Worm (Caenorhabditis elegans) whole organism, young adult: ENCODE data around the gene str-177.

ENCODE experiments used
- F23B12.7 ChIP-seq: sonication (generic microtip); optimal IDR thresholded peaks from 2 replicates; lab custom pipeline; 2017; ENCODE audit warnings: missing genetic modification characterization, mild to moderate bottlenecking, missing compliant biosample characterization, antibody characterized with exemption, moderate library complexity; ENCODE audit not compliant: insufficient read depth
- Y67H2A.10 ChIP-seq: fragments of 200-800 bp; sonication (Bioruptor generic); conservative IDR thresholded peaks from 2 replicates; pipeline ENCODE4 v1.3.6; 2022; ENCODE audit warnings: missing genetic modification reagents, missing genetic modification characterization, missing compliant biosample characterization
- hmg-1.2 ChIP-seq: fragments of 200-800 bp; sonication (Bioruptor generic); IDR thresholded peaks from 2 replicates; pipeline ENCODE4 v1.3.6; 2022; ENCODE audit warnings: missing genetic modification reagents, missing genetic modification characterization, missing compliant biosample characterization
- let-526 ChIP-seq: fragments of 200-800 bp; sonication (Bioruptor generic); IDR thresholded peaks from 2 replicates; pipeline ENCODE4 v1.3.6; 2022; ENCODE audit warnings: missing genetic modification reagents, missing genetic modification characterization, missing compliant biosample characterization
- lin-40 ChIP-seq: sonication (generic microtip); optimal IDR thresholded peaks from 2 replicates; lab custom pipeline; 2016; ENCODE audit warnings: missing genetic modification characterization, mild to moderate bottlenecking, missing compliant biosample characterization, missing genotype, missing genetic modification reagents
- lir-1 ChIP-seq: fragments of 200-800 bp; sonication (Bioruptor generic); conservative IDR thresholded peaks from 2 replicates; pipeline ENCODE4 v1.3.6; 2022; ENCODE audit warnings: missing genetic modification reagents, missing genetic modification characterization, missing compliant biosample characterization
- madf-8 ChIP-seq: fragments of 200-800 bp; sonication (Bioruptor generic); conservative IDR thresholded peaks from 2 replicates; pipeline ENCODE4 v1.3.6; 2022; ENCODE audit warnings: missing genetic modification reagents, missing genetic modification characterization, missing compliant biosample characterization
- nhr-27 ChIP-seq: fragments of 200-800 bp; sonication (Bioruptor generic); optimal IDR thresholded peaks from 2 replicates; lab custom pipeline; 2018; ENCODE audit warnings: mild to moderate bottlenecking, missing genetic modification characterization, moderate library complexity, missing compliant biosample characterization
- nhr-90 ChIP-seq: sonication (generic microtip); optimal IDR thresholded peaks from 2 replicates; lab custom pipeline; 2016; ENCODE audit warnings: missing genotype, mild to moderate bottlenecking, missing genetic modification characterization, missing compliant biosample characterization
- snpc-1.3 ChIP-seq: sonication (generic microtip); optimal IDR thresholded peaks from 2 replicates; lab custom pipeline; 2017; ENCODE audit warnings: missing genetic modification characterization, mild to moderate bottlenecking, missing compliant biosample characterization, antibody characterized with exemption, moderate library complexity, missing genotype, missing genetic modification reagents; ENCODE audit not compliant: insufficient read depth
- snpc-3.4 ChIP-seq: sonication (generic microtip); optimal IDR thresholded peaks from 2 replicates; lab custom pipeline; 2017; ENCODE audit warnings: missing genetic modification characterization, mild to moderate bottlenecking, missing compliant biosample characterization, antibody characterized with exemption, moderate library complexity, missing genotype, missing genetic modification reagents
- snpc-4 ChIP-seq, 5 experiments: fragments of 150-350 bp in 1 of 5; sonication (generic microtip) in 4 of 5; optimal IDR thresholded peaks; 2 replicates each; lab custom pipeline; 2014 to 2018; ENCODE audit warnings: missing genetic modification characterization in 5 of 5, missing biosample characterization in 3 of 5, antibody characterized with exemption in 2 of 5, mild to moderate bottlenecking in 2 of 5, missing compliant biosample characterization in 2 of 5, missing genotype in 2 of 5, moderate library complexity in 2 of 5, missing genetic modification reagents in 1 of 5
- ztf-22 ChIP-seq: fragments of 200-800 bp; sonication (Bioruptor generic); optimal IDR thresholded peaks from 2 replicates; lab custom pipeline; 2018; ENCODE audit warnings: mild to moderate bottlenecking, missing genetic modification characterization, moderate library complexity, missing compliant biosample characterization
- ztf-3 ChIP-seq: fragments of 200-800 bp; sonication (Bioruptor generic); optimal IDR thresholded peaks from 2 replicates; lab custom pipeline; 2018; ENCODE audit warnings: mild to moderate bottlenecking, missing genetic modification characterization, missing compliant biosample characterization

The str-177 gene

ce11 chrV:9148151-9148550 is 50.6 kb downstream of the str-177 start:
- TF ChIP-seq lir-1 (GFP tag; lab: Robert Waterston, UW): no peak
- TF ChIP-seq let-526 (GFP tag; lab: Robert Waterston, UW): no peak
- no peak for TF ChIP-seq snpc-1.3 (tag; lab: Kevin White, UChicago)
- no peak for TF ChIP-seq nhr-27
- TF ChIP-seq hmg-1.2 (GFP tag; lab: Robert Waterston, UW): no peak
- no peak for TF ChIP-seq F23B12.7 (tag; lab: Kevin White, UChicago)
- no peak for TF ChIP-seq nhr-90
- TF ChIP-seq Y67H2A.10: no peak
- TF ChIP-seq lin-40 (tag; lab: Kevin White, UChicago): no peak
- no peak for TF ChIP-seq snpc-4 (GFP tag; optimal IDR thresholded peaks at IDR 0.05; lab: Kevin White, UChicago)
- no peak for TF ChIP-seq snpc-4 (tag; optimal IDR thresholded peaks at IDR 0.05; lab: Kevin White, UChicago)
- no peak for TF ChIP-seq ztf-22 (GFP tag; lab: Kevin White, UChicago)
- TF ChIP-seq ztf-3 (GFP tag; lab: Kevin White, UChicago): no peak
- no peak for TF ChIP-seq madf-8
- TF ChIP-seq snpc-3.4 (tag; lab: Kevin White, UChicago): no peak
